Fruit fly (Drosophila melanogaster) whole organism, embryonic: ENCODE measurements around the gene Cwc25.

ENCODE experiments used
- Atf3 ChIP-seq: fragments of 200-800 bp; sonication (Bioruptor generic); optimal IDR thresholded peaks from 3 replicates; lab custom pipeline; 2016; ENCODE audit warnings: missing biosample characterization, missing genetic modification characterization
- CG10321 ChIP-seq: fragments of 200-800 bp; sonication (Bioruptor generic); IDR thresholded peaks from 2 replicates; pipeline ENCODE4 v1.3.6; 2022; ENCODE audit warnings: missing biosample characterization, missing genetic modification characterization
- CG11085 ChIP-seq: fragments of 200-800 bp; sonication (Bioruptor generic); IDR thresholded peaks from 2 replicates; pipeline ENCODE4 v1.3.6; 2022; ENCODE audit warnings: missing biosample characterization, missing genetic modification characterization
- CG11093 ChIP-seq: fragments of 200-800 bp; sonication (Bioruptor generic); IDR thresholded peaks from 3 replicates; pipeline ENCODE4 v1.3.6; 2022; ENCODE audit warnings: missing biosample characterization, missing genetic modification characterization
- CG11247 ChIP-seq: fragments of 200-800 bp; sonication (Bioruptor generic); IDR thresholded peaks from 2 replicates; pipeline ENCODE4 v1.3.6; 2022; ENCODE audit warnings: missing biosample characterization, missing genetic modification characterization
- CG11504 ChIP-seq: fragments of 200-800 bp; sonication (Bioruptor generic); optimal IDR thresholded peaks from 3 replicates; lab custom pipeline; 2019; ENCODE audit warnings: missing biosample characterization, mild to moderate bottlenecking, missing genetic modification characterization, moderate library complexity
- CG11696 ChIP-seq: fragments of 200-800 bp; sonication (Bioruptor generic); IDR thresholded peaks from 2 replicates; pipeline ENCODE4 v1.3.6; 2022; ENCODE audit warnings: missing biosample characterization, missing genetic modification characterization
- CG12299 ChIP-seq: fragments of 200-800 bp; sonication (Bioruptor generic); optimal IDR thresholded peaks from 2 replicates; lab custom pipeline; 2018; ENCODE audit warnings: missing biosample characterization, mild to moderate bottlenecking, missing genetic modification characterization
- CG12769 ChIP-seq: fragments of 200-800 bp; sonication (Bioruptor generic); optimal IDR thresholded peaks from 2 replicates; lab custom pipeline; 2019; ENCODE audit warnings: missing biosample characterization, mild to moderate bottlenecking, missing genetic modification characterization, moderate library complexity
- CG13296 ChIP-seq: fragments of 200-800 bp; sonication (Bioruptor generic); optimal IDR thresholded peaks from 3 replicates; lab custom pipeline; 2018; ENCODE audit warnings: missing biosample characterization, mild to moderate bottlenecking, missing genetic modification characterization
- CG13624 ChIP-seq: fragments of 200-800 bp; sonication (Bioruptor generic); optimal IDR thresholded peaks from 2 replicates; lab custom pipeline; 2016; ENCODE audit warnings: missing biosample characterization, missing genetic modification characterization
- CG14965 ChIP-seq: fragments of 200-800 bp; sonication (Bioruptor generic); optimal IDR thresholded peaks from 2 replicates; lab custom pipeline; 2016; ENCODE audit warnings: missing biosample characterization, missing genetic modification characterization, borderline replicate concordance
- CG17612 ChIP-seq: fragments of 200-800 bp; sonication (Bioruptor generic); IDR thresholded peaks from 2 replicates; pipeline ENCODE4 v1.3.6; 2022; ENCODE audit warnings: missing biosample characterization, missing genetic modification characterization
- CG18476 ChIP-seq: fragments of 200-800 bp; sonication (Bioruptor generic); optimal IDR thresholded peaks from 2 replicates; lab custom pipeline; 2016; ENCODE audit warnings: missing biosample characterization, mild to moderate bottlenecking, missing genetic modification characterization
- CG2120 ChIP-seq: fragments of 200-800 bp; sonication (Bioruptor generic); optimal IDR thresholded peaks from 3 replicates; lab custom pipeline; 2016; ENCODE audit warnings: missing biosample characterization, missing genetic modification characterization
- CG2678 ChIP-seq: fragments of 200-800 bp; sonication (Bioruptor generic); optimal IDR thresholded peaks from 3 replicates; lab custom pipeline; 2019; ENCODE audit warnings: missing biosample characterization, mild to moderate bottlenecking, missing genetic modification characterization, moderate library complexity
- CG31224 ChIP-seq: fragments of 200-800 bp; sonication (Bioruptor generic); IDR thresholded peaks from 2 replicates; pipeline ENCODE4 v1.3.6; 2022; ENCODE audit warnings: missing biosample characterization, missing genetic modification characterization
- CG3281 ChIP-seq: fragments of 200-800 bp; sonication (Bioruptor generic); optimal IDR thresholded peaks from 3 replicates; lab custom pipeline; 2017; ENCODE audit warnings: missing biosample characterization, mild to moderate bottlenecking, missing genetic modification characterization
- CG4424 ChIP-seq: fragments of 200-800 bp; sonication (Bioruptor generic); optimal IDR thresholded peaks from 3 replicates; lab custom pipeline; 2016; ENCODE audit warnings: missing biosample characterization, missing genetic modification characterization
- CG8765 ChIP-seq: fragments of 200-800 bp; sonication (Bioruptor generic); IDR thresholded peaks from 2 replicates; pipeline ENCODE4 v1.3.6; 2022; ENCODE audit warnings: missing biosample characterization, missing genetic modification characterization
- CG9215 ChIP-seq: fragments of 200-800 bp; sonication (Bioruptor generic); IDR thresholded peaks from 2 replicates; pipeline ENCODE4 v1.3.6; 2022; ENCODE audit warnings: missing biosample characterization, missing genetic modification characterization
- CrebB ChIP-seq: fragments of 200-800 bp; sonication (Bioruptor generic); optimal IDR thresholded peaks from 3 replicates; lab custom pipeline; 2018; ENCODE audit warnings: missing biosample characterization, mild to moderate bottlenecking, missing genetic modification characterization
- Dp ChIP-seq: fragments of 200-800 bp; sonication (Bioruptor generic); optimal IDR thresholded peaks from 2 replicates; lab custom pipeline; 2018; ENCODE audit warnings: missing biosample characterization, mild to moderate bottlenecking, missing genetic modification characterization, moderate library complexity
- Dref ChIP-seq: fragments of 200-800 bp; sonication (Bioruptor generic); IDR thresholded peaks from 2 replicates; pipeline ENCODE4 v1.3.6; 2022; ENCODE audit warnings: missing biosample characterization, missing genetic modification characterization
- ERR ChIP-seq: fragments of 200-800 bp; sonication (Bioruptor generic); optimal IDR thresholded peaks from 2 replicates; lab custom pipeline; 2016; ENCODE audit warnings: missing biosample characterization, missing genetic modification characterization
- HLHmδ ChIP-seq: fragments of 200-800 bp; sonication (Bioruptor generic); optimal IDR thresholded peaks from 2 replicates; lab custom pipeline; 2018; ENCODE audit warnings: missing biosample characterization, mild to moderate bottlenecking, missing genetic modification characterization, moderate library complexity
- Hand ChIP-seq: fragments of 200-800 bp; sonication (Bioruptor generic); optimal IDR thresholded peaks from 2 replicates; lab custom pipeline; 2017; ENCODE audit warnings: mild to moderate bottlenecking, missing biosample characterization, missing genetic modification reagents, missing genetic modification characterization
- Med ChIP-seq: fragments of 200-800 bp; sonication (Bioruptor generic); peaks from one replicate; lab custom pipeline; 2016; ENCODE audit warnings: missing biosample characterization, missing genetic modification characterization, mild to moderate bottlenecking, inconsistent platforms, moderate library complexity
- Mes4 ChIP-seq: fragments of 200-800 bp; sonication (Bioruptor generic); optimal IDR thresholded peaks from 2 replicates; lab custom pipeline; 2016; ENCODE audit warnings: missing biosample characterization, missing genetic modification characterization
- Nf-YA ChIP-seq: fragments of 200-800 bp; sonication (Bioruptor generic); IDR thresholded peaks from 2 replicates; pipeline ENCODE4 v1.3.6; 2022; ENCODE audit warnings: missing biosample characterization, missing genetic modification characterization
- PHDP ChIP-seq: fragments of 200-800 bp; sonication (Bioruptor generic); optimal IDR thresholded peaks from 3 replicates; lab custom pipeline; 2018; ENCODE audit warnings: missing biosample characterization, mild to moderate bottlenecking, missing genetic modification characterization, moderate library complexity
- Six4 ChIP-seq: fragments of 200-800 bp; sonication (Bioruptor generic); optimal IDR thresholded peaks from 2 replicates; lab custom pipeline; 2016; ENCODE audit warnings: missing biosample characterization, missing genetic modification characterization
- Sox100B ChIP-seq: fragments of 200-800 bp; sonication (Bioruptor generic); optimal IDR thresholded peaks from 3 replicates; lab custom pipeline; 2018; ENCODE audit warnings: missing biosample characterization, mild to moderate bottlenecking, missing genetic modification characterization
- bsh ChIP-seq, 2 experiments: fragments of 200-800 bp; sonication (Bioruptor generic); optimal IDR thresholded peaks; 2 replicates each; lab custom pipeline; 2017 to 2018; ENCODE audit warnings: mild to moderate bottlenecking in 2 of 2, missing biosample characterization in 2 of 2, missing genetic modification characterization in 2 of 2, moderate library complexity in 1 of 2
- cg ChIP-seq: fragments of 200-800 bp; sonication (Bioruptor generic); optimal IDR thresholded peaks from 3 replicates; lab custom pipeline; 2019; ENCODE audit warnings: missing biosample characterization, mild to moderate bottlenecking, missing genetic modification characterization, moderate library complexity
- dmrt99B ChIP-seq: fragments of 200-800 bp; sonication (Bioruptor generic); optimal IDR thresholded peaks from 2 replicates; lab custom pipeline; 2018; ENCODE audit warnings: missing biosample characterization, mild to moderate bottlenecking, missing genetic modification characterization, moderate library complexity
- dysf ChIP-seq: fragments of 200-800 bp; sonication (Bioruptor generic); IDR thresholded peaks from 3 replicates; pipeline ENCODE4 v1.3.6; 2022; ENCODE audit warnings: missing biosample characterization, missing genetic modification characterization
- emc ChIP-seq: fragments of 200-800 bp; sonication (Bioruptor generic); optimal IDR thresholded peaks from 2 replicates; lab custom pipeline; 2016; ENCODE audit warnings: missing biosample characterization, missing genetic modification characterization
- ems ChIP-seq: fragments of 200-800 bp; sonication (Bioruptor generic); optimal IDR thresholded peaks from 3 replicates; lab custom pipeline; 2016; ENCODE audit warnings: missing biosample characterization, missing genetic modification characterization
- fru ChIP-seq: fragments of >200 bp; optimal IDR thresholded peaks from 2 replicates; lab custom pipeline; 2017
- gsb ChIP-seq: fragments of 200-800 bp; sonication (Bioruptor generic); IDR thresholded peaks from 2 replicates; pipeline ENCODE4 v1.3.6; 2022; ENCODE audit warnings: missing biosample characterization, missing genetic modification characterization
- insv ChIP-seq, 2 experiments: fragments of 200-800 bp; sonication (Bioruptor generic); optimal IDR thresholded peaks; 3 replicates each; lab custom pipeline; 2016 to 2018; ENCODE audit warnings: missing biosample characterization in 2 of 2, missing genetic modification characterization in 2 of 2
- lab ChIP-seq: fragments of 200-800 bp; sonication (Bioruptor generic); optimal IDR thresholded peaks from 3 replicates; lab custom pipeline; 2017; ENCODE audit warnings: missing biosample characterization, missing genetic modification characterization, mild to moderate bottlenecking, moderate library complexity, missing genetic modification reagents
- mirr ChIP-seq: fragments of 200-800 bp; sonication (Bioruptor generic); optimal IDR thresholded peaks from 3 replicates; lab custom pipeline; 2018; ENCODE audit warnings: missing biosample characterization, mild to moderate bottlenecking, missing genetic modification characterization
- nerfin-2 ChIP-seq: fragments of 200-800 bp; sonication (Bioruptor generic); IDR thresholded peaks from 2 replicates; pipeline ENCODE4 v1.3.6; 2022; ENCODE audit warnings: missing biosample characterization, missing genetic modification characterization; ENCODE audit not compliant: partially characterized antibody
- pnt ChIP-seq: fragments of 200-800 bp; sonication (Bioruptor generic); optimal IDR thresholded peaks from 3 replicates; lab custom pipeline; 2016; ENCODE audit warnings: missing biosample characterization, missing genetic modification characterization
- row ChIP-seq: fragments of 200-800 bp; sonication (Bioruptor generic); IDR thresholded peaks from 3 replicates; pipeline ENCODE4 v1.3.6; 2022; ENCODE audit warnings: missing biosample characterization, missing genetic modification characterization
- scrt ChIP-seq: fragments of 200-800 bp; sonication (Bioruptor generic); optimal IDR thresholded peaks from 2 replicates; lab custom pipeline; 2018; ENCODE audit warnings: missing biosample characterization, mild to moderate bottlenecking, missing genetic modification characterization, moderate library complexity
- sr ChIP-seq: fragments of 200-800 bp; sonication (Bioruptor generic); IDR thresholded peaks from 3 replicates; pipeline ENCODE4 v1.3.6; 2022; ENCODE audit warnings: missing biosample characterization, missing genetic modification characterization
- sug ChIP-seq: fragments of 200-800 bp; optimal IDR thresholded peaks from 2 replicates; lab custom pipeline; 2019; ENCODE audit warnings: missing biosample characterization, mild to moderate bottlenecking, missing genetic modification characterization, moderate library complexity

Cwc25 gene

dm6 chr2L:2728577-2728976, 16.3 kb upstream of the Cwc25 start:
- no peak for TF ChIP-seq cg (GFP tag; lab: Kevin White, UChicago)
- TF ChIP-seq pnt, result no peak
- no peak for TF ChIP-seq CG9215 (GFP tag; lab: Robert Waterston, UW)
- peak; percentile 15 for TF ChIP-seq Sox100B (GFP tag; lab: Kevin White, UChicago)
- TF ChIP-seq CG17612 (GFP tag; lab: Robert Waterston, UW), result 0 out of 2 replicates have a peak, but pooled peaks have one; percentile 5
- TF ChIP-seq bsh (GFP tag; optimal IDR thresholded peaks at IDR 0.05; lab: Kevin White, UChicago), result peak in 1 of 2 experiments; percentile 37
- TF ChIP-seq CG11504 (tag; lab: Kevin White, UChicago), result peak; percentile 8
- TF ChIP-seq Dp, result no peak
- no peak for TF ChIP-seq nerfin-2 (GFP tag; lab: Robert Waterston, UW)
- no peak for TF ChIP-seq CG18476 (GFP tag; lab: Kevin White, UChicago)
- TF ChIP-seq CrebB (tag; lab: Kevin White, UChicago), result no peak
- TF ChIP-seq, all 482 proteins: peak for 4

- TF ChIP-seq CG11247, result peak; percentile 59
- peak; percentile 48 for TF ChIP-seq CG2678 (tag; lab: Kevin White, UChicago)
- TF ChIP-seq emc (GFP tag; lab: Kevin White, UChicago), result no peak
- peak; percentile 68 for TF ChIP-seq CG13296
- TF ChIP-seq dysf (GFP tag; lab: Robert Waterston, UW), result peak; percentile 75
- no peak for TF ChIP-seq Hand (GFP tag; lab: Kevin White, UChicago)
- no peak for TF ChIP-seq Mes4 (GFP tag; lab: Kevin White, UChicago)
- 0 out of 2 replicates have a peak, but pooled peaks have one; percentile 32 for TF ChIP-seq Dref (GFP tag; lab: Robert Waterston, UW)
- peak; percentile 73 for TF ChIP-seq row (GFP tag; lab: Robert Waterston, UW)
- TF ChIP-seq CG3281, result peak; percentile 59
- no peak for TF ChIP-seq scrt
- TF ChIP-seq Med, result peak; percentile 91
- TF ChIP-seq sug (tag; lab: Kevin White, UChicago), result peak; percentile 21
- no peak for TF ChIP-seq CG11093
- no peak for TF ChIP-seq CG12299 (tag; lab: Kevin White, UChicago)
- TF ChIP-seq gsb (GFP tag; lab: Robert Waterston, UW), result peak; percentile 72
- no peak for TF ChIP-seq ERR (GFP tag; lab: Kevin White, UChicago)
- TF ChIP-seq CG11085, result peak; percentile 49; the same call in 1 of the 2 replicates
- no peak for TF ChIP-seq Six4 (GFP tag; lab: Kevin White, UChicago)
- 0 out of 3 replicates have a peak, but pooled peaks have one; percentile 26 for TF ChIP-seq sr (GFP tag; lab: Robert Waterston, UW)
- peak; percentile 62 for TF ChIP-seq CG11696
- no peak for TF ChIP-seq Nf-YA
- TF ChIP-seq CG14965, result no peak
- TF ChIP-seq Atf3 (GFP tag; lab: Kevin White, UChicago), result no peak
- TF ChIP-seq CG2120, result peak; percentile 62
- peak; percentile 28 for TF ChIP-seq dmrt99B
- TF ChIP-seq insv (GFP tag; optimal IDR thresholded peaks at IDR 0.05; lab: Kevin White, UChicago), result no peak
- no peak for TF ChIP-seq CG10321 (GFP tag; lab: Robert Waterston, UW)
- TF ChIP-seq CG4424 (GFP tag; lab: Kevin White, UChicago), result peak; percentile 24
- TF ChIP-seq lab (GFP tag; lab: Kevin White, UChicago), result peak; percentile 74
- TF ChIP-seq CG8765 (GFP tag; lab: Robert Waterston, UW), result 0 out of 2 replicates have a peak, but pooled peaks have one; percentile 28
- peak; percentile 55 for TF ChIP-seq CG31224 (GFP tag; lab: Robert Waterston, UW)
- TF ChIP-seq CG12769, result peak; percentile 59
- no peak for TF ChIP-seq ems (GFP tag; lab: Kevin White, UChicago)
- TF ChIP-seq HLHmδ (GFP tag; lab: Kevin White, UChicago), result no peak
- TF ChIP-seq PHDP (tag; lab: Kevin White, UChicago), result peak; percentile 37
- TF ChIP-seq mirr, result peak; percentile 62
- no peak for TF ChIP-seq CG13624 (GFP tag; lab: Kevin White, UChicago)
- no peak for TF ChIP-seq fru (lab: Kevin White, UChicago)
Observed at dm6 chr2L:2729882-2730281, 15.0 kb upstream of the Cwc25 start.
